Fruit fly (Drosophila melanogaster) whole organism, embryonic: ENCODE measurements around the gene CG1494.

ENCODE experiments used
- CG10366 ChIP-seq: fragments of 200-800 bp; sonication (Bioruptor generic); IDR thresholded peaks from 2 replicates; pipeline ENCODE4 v1.3.6; 2022; ENCODE audit warnings: missing biosample characterization, missing genetic modification characterization
- CG12071 ChIP-seq: fragments of 200-800 bp; sonication (Bioruptor generic); optimal IDR thresholded peaks from 3 replicates; lab custom pipeline; 2018; ENCODE audit warnings: missing biosample characterization, mild to moderate bottlenecking, missing genetic modification characterization
- CG12299 ChIP-seq: fragments of 200-800 bp; sonication (Bioruptor generic); optimal IDR thresholded peaks from 2 replicates; lab custom pipeline; 2018; ENCODE audit warnings: missing biosample characterization, mild to moderate bottlenecking, missing genetic modification characterization
- CG14050 ChIP-seq: fragments of 200-800 bp; sonication (Bioruptor generic); IDR thresholded peaks from 3 replicates; pipeline ENCODE4 v1.3.6; 2022; ENCODE audit warnings: missing biosample characterization, missing genetic modification characterization
- CG1529 ChIP-seq: fragments of 200-800 bp; sonication (Bioruptor generic); optimal IDR thresholded peaks from 3 replicates; lab custom pipeline; 2018; ENCODE audit warnings: missing biosample characterization, missing genetic modification characterization
- CG17186 ChIP-seq: fragments of 200-800 bp; sonication (Bioruptor generic); optimal IDR thresholded peaks from 3 replicates; lab custom pipeline; 2017; ENCODE audit warnings: missing biosample characterization, missing genetic modification reagents, missing genetic modification characterization
- CG2199 ChIP-seq: fragments of 200-800 bp; sonication (Bioruptor generic); IDR thresholded peaks from 3 replicates; pipeline ENCODE4 v1.3.6; 2022; ENCODE audit warnings: missing biosample characterization, missing genetic modification characterization
- CG2875 ChIP-seq: fragments of 200-800 bp; sonication (Bioruptor generic); optimal IDR thresholded peaks from 2 replicates; lab custom pipeline; 2017; ENCODE audit warnings: missing biosample characterization, mild to moderate bottlenecking, missing genetic modification characterization, missing genetic modification reagents
- CG3407 ChIP-seq: fragments of 200-800 bp; sonication (Bioruptor generic); optimal IDR thresholded peaks from 2 replicates; lab custom pipeline; 2018; ENCODE audit warnings: missing biosample characterization, mild to moderate bottlenecking, missing genetic modification characterization
- CG34224 ChIP-seq: fragments of 200-800 bp; sonication (Bioruptor generic); IDR thresholded peaks from 3 replicates; pipeline ENCODE4 v1.3.6; 2022; ENCODE audit warnings: missing biosample characterization, missing genetic modification characterization; ENCODE audit not compliant: partially characterized antibody
- CG34376 ChIP-seq: fragments of 200-800 bp; sonication (Bioruptor generic); optimal IDR thresholded peaks from 2 replicates; lab custom pipeline; 2018; ENCODE audit warnings: missing biosample characterization, mild to moderate bottlenecking, missing genetic modification characterization
- CG3726 ChIP-seq: fragments of 200-800 bp; sonication (Bioruptor generic); IDR thresholded peaks from 3 replicates; pipeline ENCODE4, ENCODE4 v1.3.6; 2022; ENCODE audit warnings: missing biosample characterization, missing genetic modification characterization
- CG6254 ChIP-seq: fragments of 200-800 bp; sonication (Bioruptor generic); optimal IDR thresholded peaks from 3 replicates; lab custom pipeline; 2017; ENCODE audit warnings: mild to moderate bottlenecking, missing biosample characterization, missing genetic modification reagents, missing genetic modification characterization
- CG7786 ChIP-seq: fragments of 200-800 bp; sonication (Bioruptor generic); optimal IDR thresholded peaks from 2 replicates; lab custom pipeline; 2016; ENCODE audit warnings: missing biosample characterization, missing genetic modification characterization
- CG7928 ChIP-seq: fragments of 200-800 bp; sonication (Bioruptor generic); optimal IDR thresholded peaks from 2 replicates; lab custom pipeline; 2017; ENCODE audit warnings: missing biosample characterization, mild to moderate bottlenecking, missing genetic modification characterization
- CG9727 ChIP-seq: fragments of 200-800 bp; sonication (Bioruptor generic); optimal IDR thresholded peaks from 3 replicates; lab custom pipeline; 2017; ENCODE audit warnings: missing biosample characterization, mild to moderate bottlenecking, missing genetic modification characterization
- Dbx ChIP-seq: fragments of 200-800 bp; sonication (Bioruptor generic); IDR thresholded peaks from 3 replicates; pipeline ENCODE4 v1.3.6; 2022; ENCODE audit warnings: missing biosample characterization, missing genetic modification characterization
- Dip2 ChIP-seq: fragments of 200-800 bp; sonication (Bioruptor generic); IDR thresholded peaks from 2 replicates; pipeline ENCODE4 v1.3.6; 2022; ENCODE audit warnings: missing biosample characterization, missing genetic modification characterization
- Dref ChIP-seq: fragments of 200-800 bp; sonication (Bioruptor generic); IDR thresholded peaks from 2 replicates; pipeline ENCODE4 v1.3.6; 2022; ENCODE audit warnings: missing biosample characterization, missing genetic modification characterization
- HLH4C ChIP-seq: fragments of 200-800 bp; sonication (Bioruptor generic); IDR thresholded peaks from 3 replicates; pipeline ENCODE4 v1.3.6; 2022; ENCODE audit warnings: missing biosample characterization, missing genetic modification characterization; ENCODE audit not compliant: partially characterized antibody
- MESR4 ChIP-seq: fragments of 200-800 bp; sonication (Bioruptor generic); optimal IDR thresholded peaks from 2 replicates; lab custom pipeline; 2018; ENCODE audit warnings: missing biosample characterization, mild to moderate bottlenecking, missing genetic modification characterization, moderate library complexity
- Nf-YC ChIP-seq: fragments of 200-800 bp; optimal IDR thresholded peaks from 3 replicates; lab custom pipeline; 2019; ENCODE audit warnings: missing biosample characterization, mild to moderate bottlenecking, missing genetic modification characterization, moderate library complexity
- Sox100B ChIP-seq: fragments of 200-800 bp; sonication (Bioruptor generic); optimal IDR thresholded peaks from 3 replicates; lab custom pipeline; 2018; ENCODE audit warnings: missing biosample characterization, mild to moderate bottlenecking, missing genetic modification characterization
- Sox102F ChIP-seq: fragments of 200-800 bp; sonication (Bioruptor generic); optimal IDR thresholded peaks from 2 replicates; lab custom pipeline; 2018; ENCODE audit warnings: missing biosample characterization, mild to moderate bottlenecking, missing genetic modification characterization, moderate library complexity
- ac ChIP-seq: fragments of 200-800 bp; sonication (Bioruptor generic); optimal IDR thresholded peaks from 3 replicates; lab custom pipeline; 2017; ENCODE audit warnings: missing biosample characterization, mild to moderate bottlenecking, missing genetic modification characterization
- bbx ChIP-seq: fragments of 200-800 bp; sonication (Bioruptor generic); IDR thresholded peaks from 2 replicates; pipeline ENCODE4 v1.3.6; 2022; ENCODE audit warnings: missing biosample characterization, missing genetic modification characterization; ENCODE audit not compliant: partially characterized antibody
- btn ChIP-seq: fragments of 200-800 bp; sonication (Bioruptor generic); optimal IDR thresholded peaks from 2 replicates; lab custom pipeline; 2016; ENCODE audit warnings: missing biosample characterization, missing genetic modification characterization
- caup ChIP-seq: fragments of 200-800 bp; sonication (Bioruptor generic); optimal IDR thresholded peaks from 3 replicates; lab custom pipeline; 2017; ENCODE audit warnings: missing biosample characterization, mild to moderate bottlenecking, missing genetic modification characterization, moderate library complexity; ENCODE audit not compliant: severe bottlenecking
- crol ChIP-seq: fragments of 200-800 bp; sonication (Bioruptor generic); IDR thresholded peaks from 2 replicates; pipeline ENCODE4 v1.3.6; 2022; ENCODE audit warnings: missing biosample characterization, missing genetic modification characterization
- grn ChIP-seq: fragments of 200-800 bp; sonication (Bioruptor generic); optimal IDR thresholded peaks from 3 replicates; lab custom pipeline; 2017; ENCODE audit warnings: missing biosample characterization, missing genetic modification characterization
- hb ChIP-seq: fragments of 200-800 bp; sonication (Bioruptor generic); IDR thresholded peaks from 3 replicates; pipeline ENCODE4 v1.3.6; 2022; ENCODE audit warnings: missing biosample characterization, missing genetic modification characterization; ENCODE audit not compliant: partially characterized antibody
- ind ChIP-seq: fragments of 200-800 bp; sonication (Bioruptor generic); optimal IDR thresholded peaks from 3 replicates; lab custom pipeline; 2016; ENCODE audit warnings: missing biosample characterization, missing genetic modification characterization
- klu ChIP-seq: fragments of 200-800 bp; sonication (Bioruptor generic); IDR thresholded peaks from 2 replicates; pipeline ENCODE4 v1.3.6; 2022; ENCODE audit warnings: missing biosample characterization, missing genetic modification characterization
- lbe ChIP-seq: fragments of 200-800 bp; sonication (Bioruptor generic); optimal IDR thresholded peaks from 2 replicates; lab custom pipeline; 2016; ENCODE audit warnings: missing biosample characterization, mild to moderate bottlenecking, missing genetic modification characterization
- lov ChIP-seq, 2 experiments: fragments of 200-800 bp in 1 of 2; fragments of >200 bp in 1 of 2; sonication (Bioruptor generic) in 1 of 2; IDR thresholded peaks in 1 of 2; optimal IDR thresholded peaks in 1 of 2; 2 replicates in 1 of 2; 3 replicates in 1 of 2; pipeline versions ENCODE4 v1.3.6 to Lab custom; 2017 to 2022; ENCODE audit warnings: missing biosample characterization in 1 of 2, missing genetic modification characterization in 1 of 2
- nmo ChIP-seq: fragments of 200-800 bp; sonication (Bioruptor generic); optimal IDR thresholded peaks from 2 replicates; lab custom pipeline; 2018; ENCODE audit warnings: missing biosample characterization, mild to moderate bottlenecking, missing genetic modification characterization, moderate library complexity
- otp ChIP-seq: fragments of 200-800 bp; sonication (Bioruptor generic); IDR thresholded peaks from 3 replicates; pipeline ENCODE4, ENCODE4 v1.3.6; 2022; ENCODE audit warnings: missing biosample characterization, missing genetic modification characterization
- pho ChIP-seq: fragments of 200-800 bp; sonication (Bioruptor generic); optimal IDR thresholded peaks from 2 replicates; lab custom pipeline; 2016; ENCODE audit warnings: missing biosample characterization, missing genetic modification characterization
- pita ChIP-seq: fragments of 200-800 bp; sonication (Bioruptor generic); optimal IDR thresholded peaks from 2 replicates; lab custom pipeline; 2017; ENCODE audit warnings: missing biosample characterization, mild to moderate bottlenecking, missing genetic modification characterization
- psq ChIP-seq: fragments of 200-800 bp; sonication (Bioruptor generic); optimal IDR thresholded peaks from 2 replicates; lab custom pipeline; 2017; ENCODE audit warnings: missing biosample characterization, missing genetic modification characterization
- scrt ChIP-seq: fragments of 200-800 bp; sonication (Bioruptor generic); optimal IDR thresholded peaks from 2 replicates; lab custom pipeline; 2018; ENCODE audit warnings: missing biosample characterization, mild to moderate bottlenecking, missing genetic modification characterization, moderate library complexity
- sima ChIP-seq: fragments of 200-800 bp; sonication (Bioruptor generic); optimal IDR thresholded peaks from 2 replicates; lab custom pipeline; 2016; ENCODE audit warnings: missing biosample characterization, missing genetic modification characterization
- slp2 ChIP-seq: fragments of 200-800 bp; sonication (Bioruptor generic); optimal IDR thresholded peaks from 2 replicates; lab custom pipeline; 2016; ENCODE audit warnings: missing biosample characterization, missing genetic modification characterization
- tin ChIP-seq: fragments of 200-800 bp; sonication (Bioruptor generic); optimal IDR thresholded peaks from 3 replicates; lab custom pipeline; 2016; ENCODE audit warnings: missing biosample characterization, missing genetic modification characterization
- toy ChIP-seq: fragments of 200-800 bp; sonication (Bioruptor generic); IDR thresholded peaks from 2 replicates; pipeline ENCODE4 v1.3.6; 2022; ENCODE audit warnings: missing biosample characterization, missing genetic modification characterization
- trh ChIP-seq: fragments of 200-800 bp; sonication (Bioruptor generic); optimal IDR thresholded peaks from 2 replicates; lab custom pipeline; 2016; ENCODE audit warnings: missing biosample characterization, missing genetic modification characterization
- wek ChIP-seq: fragments of 200-800 bp; sonication (Bioruptor generic); optimal IDR thresholded peaks from 3 replicates; lab custom pipeline; 2018; ENCODE audit warnings: missing biosample characterization, mild to moderate bottlenecking, missing genetic modification characterization, moderate library complexity
- zfh1 ChIP-seq: fragments of 200-800 bp; sonication (Bioruptor generic); IDR thresholded peaks from 3 replicates; pipeline ENCODE4 v1.3.6; 2022; ENCODE audit warnings: missing biosample characterization, missing genetic modification characterization

The CG1494 gene

DNA sequence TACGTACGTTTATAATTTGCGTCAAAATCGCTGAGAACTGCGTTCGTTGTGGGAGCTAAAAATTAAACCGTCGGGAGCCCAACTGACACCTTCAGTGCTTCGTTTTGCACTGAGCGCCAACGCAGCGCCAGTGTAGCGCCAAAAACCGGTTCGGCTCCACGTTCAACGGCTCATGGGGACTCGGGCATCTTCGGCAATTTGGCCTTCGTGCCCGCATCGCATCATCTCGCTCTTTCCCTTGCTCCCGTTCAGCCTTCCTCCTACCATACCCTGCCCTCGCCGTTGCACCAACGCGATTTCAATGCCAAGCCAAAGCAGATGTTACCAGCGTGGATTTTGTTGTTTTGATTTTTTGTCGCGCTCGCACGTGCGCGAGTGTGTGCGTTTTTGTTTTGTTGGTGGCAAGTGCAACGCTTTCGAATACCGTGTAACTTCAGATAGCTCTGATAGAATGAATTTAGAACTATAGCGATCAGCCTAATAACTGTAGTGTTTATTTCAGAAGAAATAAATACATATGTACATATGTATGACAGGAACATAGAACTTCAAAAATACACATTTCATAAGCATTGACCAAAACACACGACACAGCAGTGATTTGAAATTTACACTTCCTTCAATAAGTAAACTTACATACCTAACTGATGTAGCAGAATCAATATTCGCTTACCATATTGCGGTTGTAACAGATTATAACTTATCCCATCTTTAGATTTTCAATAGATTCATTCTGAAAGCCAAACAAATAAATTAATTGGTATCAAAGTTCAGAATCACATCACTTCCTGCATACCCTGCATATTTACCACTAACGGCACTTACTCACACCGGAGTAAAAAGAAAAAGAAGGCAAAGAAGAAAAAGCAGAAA is 3.8 kb upstream of the CG1494 start, which contains the start of gene Mnr (continued):
- TF ChIP-seq lov (optimal IDR thresholded peaks at IDR 0.05; lab: Kevin White, UChicago) (no peak), lov (GFP tag; IDR thresholded peaks at IDR 0.05; lab: Robert Waterston, UW) (no peak), toy (no peak), trh (GFP tag; lab: Kevin White, UChicago) (no peak), Sox102F (no peak), CG12299 (no peak), CG34376 (GFP tag; lab: Kevin White, UChicago) (peak; percentile 61), klu (GFP tag; lab: Robert Waterston, UW) (no peak), hb (GFP tag; lab: Robert Waterston, UW) (no peak), ind (GFP tag; lab: Kevin White, UChicago) (no peak), crol (peak; percentile 98), Dbx (GFP tag; lab: Robert Waterston, UW) (0 out of 3 replicates have a peak, but pooled peaks have one; percentile 23), ac (GFP tag; lab: Kevin White, UChicago) (no peak), sima (GFP tag; lab: Kevin White, UChicago) (no peak), psq (GFP tag; lab: Kevin White, UChicago) (no peak), CG12071 (GFP tag; lab: Kevin White, UChicago) (no peak), Nf-YC (tag; lab: Kevin White, UChicago) (peak; percentile 22), Sox100B (no peak), scrt (GFP tag; lab: Kevin White, UChicago) (no peak), Dref (GFP tag; lab: Robert Waterston, UW) (no peak), MESR4 (GFP tag; lab: Kevin White, UChicago) (peak; percentile 6), CG6254 (GFP tag; lab: Kevin White, UChicago) (no peak), Dip2 (GFP tag; lab: Robert Waterston, UW) (no peak), grn (GFP tag; lab: Kevin White, UChicago) (no peak), CG3726 (GFP tag; lab: Robert Waterston, UW) (no peak), otp (GFP tag; lab: Robert Waterston, UW) (peak; percentile 33; the same call in 1 of the 3 replicates), wek (GFP tag; lab: Kevin White, UChicago) (no peak), CG9727 (GFP tag; lab: Kevin White, UChicago) (no peak), CG17186 (GFP tag; lab: Kevin White, UChicago) (no peak), zfh1 (GFP tag; lab: Robert Waterston, UW) (no peak), pita (GFP tag; lab: Kevin White, UChicago) (no peak), CG2199 (GFP tag; lab: Robert Waterston, UW) (peak; percentile 63; the same call in 1 of the 3 replicates), CG2875 (GFP tag; lab: Kevin White, UChicago) (no peak), CG1529 (no peak), tin (GFP tag; lab: Kevin White, UChicago) (no peak), CG3407 (GFP tag; lab: Kevin White, UChicago) (no peak), HLH4C (no peak; the same call in 2 of the 3 replicates), lbe (GFP tag; lab: Kevin White, UChicago) (no peak), btn (GFP tag; lab: Kevin White, UChicago) (no peak), pho (no peak), bbx (GFP tag; lab: Robert Waterston, UW) (peak; percentile 54; the same call in 1 of the 2 replicates), CG14050 (no peak), caup (GFP tag; lab: Kevin White, UChicago) (no peak), CG7786 (GFP tag; lab: Kevin White, UChicago) (peak; percentile 5), nmo (GFP tag; lab: Kevin White, UChicago) (peak; percentile 2), slp2 (no peak), CG7928 (no peak), CG34224 (GFP tag; lab: Robert Waterston, UW) (0 out of 3 replicates have a peak, but pooled peaks have one; percentile 8), CG10366 (no peak)
